Worm (Caenorhabditis elegans) whole organism, L4 larva: Measurements from ENCODE around the gene nspg-9.
"Not testable (repeated sequence)": the region's sequence is repeated elsewhere in the genome, so short reads cannot be mapped to it uniquely, and the experiment has no call there.

Experiments used
- F10B5.3 ChIP-seq: sonication (generic microtip); optimal IDR thresholded peaks from 2 replicates; lab custom pipeline; 2016; ENCODE audit warnings: mild to moderate bottlenecking, missing genetic modification characterization, missing compliant biosample characterization
- ama-1 ChIP-seq: fragments of 150-350 bp; optimal IDR thresholded peaks from 2 replicates; lab custom pipeline; 2014; ENCODE audit warnings: inconsistent platforms, mixed read lengths
- ceh-32 ChIP-seq: sonication (generic microtip); optimal IDR thresholded peaks from 2 replicates; lab custom pipeline; 2016; ENCODE audit warnings: mild to moderate bottlenecking, missing genetic modification characterization, missing compliant biosample characterization; ENCODE audit not compliant: poor library complexity
- lin-29 ChIP-seq: fragments of 200-800 bp; sonication (Bioruptor generic); IDR thresholded peaks from 2 replicates; pipeline ENCODE4 v1.3.6; 2022; ENCODE audit warnings: missing genetic modification reagents, missing genetic modification characterization, missing compliant biosample characterization
- madf-9 ChIP-seq: fragments of 200-800 bp; sonication (Bioruptor generic); conservative IDR thresholded peaks from 2 replicates; pipeline ENCODE4 v1.3.6; 2022; ENCODE audit warnings: missing genetic modification reagents, missing genetic modification characterization, missing compliant biosample characterization
- nhr-28 ChIP-seq: fragments of 150-350 bp; optimal IDR thresholded peaks from 2 replicates; lab custom pipeline; 2014; ENCODE audit warnings: missing biosample characterization, missing genetic modification characterization
- nhr-77 ChIP-seq: fragments of 150-350 bp; optimal IDR thresholded peaks from 2 replicates; lab custom pipeline; 2014; ENCODE audit warnings: missing biosample characterization, missing genetic modification characterization
- pqm-1 ChIP-seq: sonication (generic microtip); optimal IDR thresholded peaks from 2 replicates; lab custom pipeline; 2017; ENCODE audit warnings: missing biosample characterization, missing genetic modification characterization
- snpc-4 ChIP-seq: fragments of 150-350 bp; optimal IDR thresholded peaks from 2 replicates; lab custom pipeline; 2014; ENCODE audit warnings: missing biosample characterization, missing genetic modification characterization

- not testable (repeated sequence) for TF ChIP-seq snpc-4; ama-1 (lab: Kevin White, UChicago); nhr-77; lin-29; pqm-1 (tag; lab: Kevin White, UChicago); nhr-28; madf-9 (GFP tag; lab: Robert Waterston, UW); ceh-32; F10B5.3 (tag; lab: Kevin White, UChicago)
Observed at ce11 chrIV:14510344-14510793, 53.7 kb downstream of the nspg-9 start.
